Worm (Caenorhabditis elegans): ENCODE data around the gene ttll-12.

The ttll-12 gene

DNA sequence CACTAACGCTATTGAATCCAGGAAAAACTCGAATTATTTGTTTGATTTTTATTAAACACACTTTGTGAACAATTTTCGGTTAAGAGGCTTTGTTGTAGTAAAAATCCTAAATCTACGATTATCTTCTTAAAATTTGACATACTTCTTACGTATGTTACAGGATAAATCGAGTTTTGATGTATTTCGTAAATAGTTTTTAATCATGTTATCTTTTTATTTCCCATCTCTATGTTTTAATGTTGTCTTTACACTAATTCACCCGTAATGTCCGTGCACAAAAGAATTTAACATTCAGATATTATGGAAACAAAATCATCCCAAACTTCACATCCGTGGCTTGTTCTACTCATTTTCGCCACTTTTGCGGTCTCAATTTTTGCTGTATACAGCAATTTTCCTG is 15.1 kb upstream of the ttll-12 start, which contains the start of gene egli-1:
Gene egli-1, plus strand, starts transcription at position 301 of the 400 bp plus-strand sequence.
- no peak for TF ChIP-seq lin-15B (tag; optimal IDR thresholded peaks at IDR 0.05)
- no peak for TF ChIP-seq unc-39 (tag; optimal IDR thresholded peaks at IDR 0.05)
- TF ChIP-seq eor-1 (tag; optimal IDR thresholded peaks at IDR 0.05) = no peak
- TF ChIP-seq nhr-76 (tag; optimal IDR thresholded peaks at IDR 0.05) = no peak
- no peak for TF ChIP-seq elt-1 (tag; optimal IDR thresholded peaks at IDR 0.05)
- TF ChIP-seq nfya-1 (tag; optimal IDR thresholded peaks at IDR 0.05; ENCODE audit: insufficient read depth) = no peak

DNA sequence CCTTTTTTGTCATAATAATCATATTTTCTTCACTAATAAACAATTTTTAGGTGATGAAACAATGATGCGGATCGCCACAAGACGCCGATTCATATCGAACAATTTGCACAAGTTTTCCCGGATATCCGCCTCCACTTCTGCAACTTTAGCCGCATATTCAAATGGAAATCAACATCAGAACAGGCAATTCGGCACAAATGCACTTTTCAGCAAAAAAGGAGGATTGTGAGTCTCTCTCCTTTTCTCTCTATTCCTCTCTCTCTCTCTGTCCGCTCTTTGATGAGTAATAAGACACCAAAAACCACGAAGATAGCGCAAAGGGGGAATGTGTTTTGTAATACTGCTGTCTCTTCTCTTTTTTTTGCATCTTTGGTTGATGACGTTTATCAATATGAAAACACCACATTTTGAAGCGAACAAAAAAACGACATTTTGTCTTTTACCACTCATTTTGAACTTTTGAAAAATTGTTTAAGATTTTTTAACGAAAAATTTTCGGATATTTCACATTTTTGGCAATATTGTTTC is 13.9 kb upstream of the ttll-12 start, which contains the start of gene eat-3:
Gene eat-3, plus strand, starts transcription at position 51 of the 528 bp plus-strand sequence.
- TF ChIP-seq nfya-1 (tag; optimal IDR thresholded peaks at IDR 0.05; ENCODE audit: insufficient read depth) (peak; percentile 49), egl-5 (tag; optimal IDR thresholded peaks at IDR 0.05) (peak; percentile 29), hmg-11 (tag; optimal IDR thresholded peaks at IDR 0.05) (peak; percentile 16), unc-39 (tag; optimal IDR thresholded peaks at IDR 0.05) (no peak), lin-39 (tag; optimal IDR thresholded peaks at IDR 0.05) (peak; percentile 29), pha-4 (tag; optimal IDR thresholded peaks at IDR 0.05) (peak; percentile 20), skn-1 (tag; optimal IDR thresholded peaks at IDR 0.05) (no peak), unc-62 (GFP tag; optimal IDR thresholded peaks at IDR 0.05) (peak; percentile 36)

DNA sequence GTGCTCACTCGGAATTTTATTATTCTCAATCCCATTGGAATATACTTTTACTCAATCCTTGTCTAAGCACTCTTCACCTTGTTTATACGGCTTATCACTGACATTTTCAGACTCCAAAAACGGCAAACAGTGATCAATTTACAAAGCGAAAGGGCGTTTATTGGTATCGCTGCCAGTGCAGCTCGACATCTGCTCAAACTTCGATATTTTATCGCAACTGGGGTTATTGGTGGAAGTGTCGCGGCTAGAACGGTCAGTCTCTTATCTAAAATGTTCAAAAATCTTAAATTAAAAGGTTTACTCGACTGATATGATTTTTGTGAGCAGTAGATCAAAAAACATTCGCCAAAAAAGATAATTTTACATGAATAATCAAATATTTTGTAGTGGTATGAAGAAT is 13.2 kb upstream of the ttll-12 start:
- TF ChIP-seq ceh-16 (tag; optimal IDR thresholded peaks at IDR 0.05) (no peak), jun-1 (tag; optimal IDR thresholded peaks at IDR 0.05) (peak; percentile 25), elt-2 (tag; optimal IDR thresholded peaks at IDR 0.05) (peak; percentile 81), pqm-1 (tag; optimal IDR thresholded peaks at IDR 0.05) (peak; percentile 76), nhr-23 (tag; optimal IDR thresholded peaks at IDR 0.05) (no peak), eor-1 (tag; optimal IDR thresholded peaks at IDR 0.05) (no peak)

DNA sequence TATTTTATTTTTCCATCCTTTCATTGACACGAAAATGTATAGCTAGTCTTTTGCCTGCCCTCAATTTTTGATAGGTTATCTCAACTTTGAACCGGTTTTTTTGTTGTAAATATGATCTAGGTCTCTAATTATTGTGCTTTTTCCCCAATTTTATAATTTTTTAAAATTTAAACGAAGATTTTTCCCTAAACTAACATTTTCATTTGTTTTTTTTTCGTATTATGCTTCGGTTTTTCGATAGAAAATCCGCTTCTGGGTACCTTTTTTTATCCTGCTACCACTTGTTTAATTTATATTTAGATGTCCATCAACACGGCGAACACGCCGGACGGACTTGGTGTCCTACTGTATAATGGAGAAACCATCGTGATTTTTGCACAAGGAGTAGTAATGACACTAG is 9.3 kb upstream of the ttll-12 start, which contains the start of gene wbp-2:
Gene wbp-2, plus strand, starts transcription at position 301 of the 400 bp plus-strand sequence.
- TF ChIP-seq elt-1 (tag; optimal IDR thresholded peaks at IDR 0.05) = no peak
- no peak for TF ChIP-seq jun-1 (tag; optimal IDR thresholded peaks at IDR 0.05)
- TF ChIP-seq lin-39 (tag; optimal IDR thresholded peaks at IDR 0.05) = no peak
- no peak for TF ChIP-seq aly-2 (tag; optimal IDR thresholded peaks at IDR 0.05)
- TF ChIP-seq elt-2 (tag; optimal IDR thresholded peaks at IDR 0.05) = no peak
- no peak for TF ChIP-seq lin-15B (tag; optimal IDR thresholded peaks at IDR 0.05)
- TF ChIP-seq egl-5 (tag; optimal IDR thresholded peaks at IDR 0.05) = no peak
- no peak for TF ChIP-seq nhr-76 (tag; optimal IDR thresholded peaks at IDR 0.05)
- TF ChIP-seq nhr-28 (tag; optimal IDR thresholded peaks at IDR 0.05) = no peak
- TF ChIP-seq nhr-25 (tag; optimal IDR thresholded peaks at IDR 0.05) = no peak
- no peak for TF ChIP-seq nhr-43 (tag; optimal IDR thresholded peaks at IDR 0.05; ENCODE audit: poor library complexity, severe bottlenecking)
- no peak for TF ChIP-seq fkh-10 (GFP tag; optimal IDR thresholded peaks at IDR 0.05)
- no peak for TF ChIP-seq ztf-11 (tag; optimal IDR thresholded peaks at IDR 0.05)
- TF ChIP-seq sea-2 (GFP tag; optimal IDR thresholded peaks at IDR 0.05) = no peak

DNA sequence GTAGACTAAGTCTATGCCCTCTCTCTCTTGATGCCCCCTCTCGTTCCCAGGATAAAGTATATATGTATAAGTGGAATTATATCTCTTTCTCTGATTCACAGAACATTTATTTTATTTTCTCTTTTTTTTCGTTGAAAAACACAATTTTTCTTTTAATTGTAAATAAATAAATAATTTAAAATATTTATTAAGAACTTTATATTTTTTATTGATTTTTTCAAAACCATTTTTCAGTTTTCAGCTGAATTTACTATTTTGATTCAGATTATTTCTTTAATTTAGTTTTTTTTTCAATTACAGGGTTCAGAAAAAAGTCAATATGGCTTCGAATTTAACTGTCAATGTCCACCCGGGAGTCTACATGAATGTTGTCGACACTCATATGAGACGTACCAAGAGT is 7.5 kb upstream of the ttll-12 start, which contains the start of gene eif-3.F:
Gene eif-3.F, plus strand, starts transcription at position 301 of the 400 bp plus-strand sequence.
- TF ChIP-seq lin-15B (tag; optimal IDR thresholded peaks at IDR 0.05) = no peak
- TF ChIP-seq nhr-11 (tag; optimal IDR thresholded peaks at IDR 0.05) = no peak
- TF ChIP-seq unc-62 (GFP tag; optimal IDR thresholded peaks at IDR 0.05) = no peak
- no peak for TF ChIP-seq fkh-2 (tag; optimal IDR thresholded peaks at IDR 0.05)
- TF ChIP-seq ceh-28 (tag; optimal IDR thresholded peaks at IDR 0.05) = no peak
- TF ChIP-seq nhr-12 (tag; optimal IDR thresholded peaks at IDR 0.05) = no peak
- no peak for TF ChIP-seq unc-39 (tag; optimal IDR thresholded peaks at IDR 0.05)
- TF ChIP-seq ama-1 (optimal IDR thresholded peaks at IDR 0.05) = no peak
- TF ChIP-seq fkh-10 (GFP tag; optimal IDR thresholded peaks at IDR 0.05) = no peak
- no peak for TF ChIP-seq pqm-1 (tag; optimal IDR thresholded peaks at IDR 0.05)
- TF ChIP-seq tbx-2 (tag; optimal IDR thresholded peaks at IDR 0.05) = no peak
- no peak for TF ChIP-seq ceh-16 (tag; optimal IDR thresholded peaks at IDR 0.05)

DNA sequence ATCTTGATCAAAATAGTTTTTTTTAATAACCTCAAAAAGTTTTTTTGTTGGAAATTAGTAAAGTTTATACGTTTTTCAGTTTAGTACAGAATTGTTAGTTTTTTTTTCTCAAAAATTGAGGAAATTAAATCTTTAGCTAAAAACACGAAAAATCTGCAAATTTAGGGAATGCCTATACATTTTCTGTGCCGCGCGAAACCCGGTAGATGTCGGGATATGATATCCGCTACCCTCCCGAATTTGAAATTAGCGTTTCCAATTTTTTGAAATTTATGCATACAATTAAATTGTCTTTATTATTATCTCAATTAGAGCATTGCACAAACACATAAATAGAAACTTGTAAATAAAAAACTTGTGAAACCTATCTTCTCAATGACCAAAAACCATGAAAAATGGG is 5.8 kb upstream of the ttll-12 start:
- TF ChIP-seq elt-2 (tag; optimal IDR thresholded peaks at IDR 0.05) (no peak), jun-1 (tag; optimal IDR thresholded peaks at IDR 0.05) (no peak), ama-1 (optimal IDR thresholded peaks at IDR 0.05) (no peak), lin-15B (tag; optimal IDR thresholded peaks at IDR 0.05) (no peak), ceh-28 (tag; optimal IDR thresholded peaks at IDR 0.05) (no peak), nhr-67 (tag; optimal IDR thresholded peaks at IDR 0.05) (no peak), pqm-1 (tag; optimal IDR thresholded peaks at IDR 0.05) (no peak), nfya-1 (tag; optimal IDR thresholded peaks at IDR 0.05; ENCODE audit: insufficient read depth) (no peak), tbx-2 (tag; optimal IDR thresholded peaks at IDR 0.05) (no peak), nhr-28 (tag; optimal IDR thresholded peaks at IDR 0.05) (no peak), egl-5 (tag; optimal IDR thresholded peaks at IDR 0.05) (no peak), ceh-82 (tag; optimal IDR thresholded peaks at IDR 0.05) (no peak), hmg-11 (tag; optimal IDR thresholded peaks at IDR 0.05) (no peak), lsy-12 (tag; optimal IDR thresholded peaks at IDR 0.05) (no peak), R02D3.7 (tag; optimal IDR thresholded peaks at IDR 0.05) (no peak), zag-1 (tag; optimal IDR thresholded peaks at IDR 0.05) (no peak), elt-3 (tag; optimal IDR thresholded peaks at IDR 0.05) (no peak)

Measured in whole organism, L3 larva.